Fruit fly (Drosophila melanogaster) whole organism, embryonic: Measurements from ENCODE around the gene mthl1.
A peak's percentile ranks its signal among the peaks of the same experiment; 100 is the strongest.

ENCODE experiments used
- CG12236 ChIP-seq: fragments of 200-800 bp; sonication (Bioruptor generic); optimal IDR thresholded peaks from 2 replicates; lab custom pipeline; 2016; ENCODE audit warnings: missing biosample characterization, missing genetic modification characterization
- CG12299 ChIP-seq: fragments of 200-800 bp; sonication (Bioruptor generic); optimal IDR thresholded peaks from 2 replicates; lab custom pipeline; 2018; ENCODE audit warnings: missing biosample characterization, mild to moderate bottlenecking, missing genetic modification characterization
- CG14014 ChIP-seq: fragments of 200-800 bp; sonication (Bioruptor generic); IDR thresholded peaks from 2 replicates; pipeline ENCODE4 v1.3.6; 2022; ENCODE audit warnings: missing biosample characterization, missing genetic modification characterization
- CG14050 ChIP-seq: fragments of 200-800 bp; sonication (Bioruptor generic); IDR thresholded peaks from 3 replicates; pipeline ENCODE4 v1.3.6; 2022; ENCODE audit warnings: missing biosample characterization, missing genetic modification characterization
- CG1529 ChIP-seq: fragments of 200-800 bp; sonication (Bioruptor generic); optimal IDR thresholded peaks from 3 replicates; lab custom pipeline; 2018; ENCODE audit warnings: missing biosample characterization, missing genetic modification characterization
- CG1602 ChIP-seq: fragments of 200-800 bp; sonication (Bioruptor generic); optimal IDR thresholded peaks from 3 replicates; lab custom pipeline; 2016; ENCODE audit warnings: missing biosample characterization, missing genetic modification characterization
- CG16813 ChIP-seq: fragments of 200-800 bp; sonication (Bioruptor generic); IDR thresholded peaks from 3 replicates; pipeline ENCODE4 v1.3.6; 2022; ENCODE audit warnings: missing biosample characterization, missing genetic modification characterization; ENCODE audit not compliant: partially characterized antibody
- CG18476 ChIP-seq: fragments of 200-800 bp; sonication (Bioruptor generic); optimal IDR thresholded peaks from 2 replicates; lab custom pipeline; 2016; ENCODE audit warnings: missing biosample characterization, mild to moderate bottlenecking, missing genetic modification characterization
- CG18599 ChIP-seq: fragments of 200-800 bp; sonication (Bioruptor generic); optimal IDR thresholded peaks from 3 replicates; lab custom pipeline; 2017; ENCODE audit warnings: missing biosample characterization, missing genetic modification characterization, mild to moderate bottlenecking, moderate library complexity, missing genetic modification reagents
- CG30431 ChIP-seq: fragments of 200-800 bp; sonication (Bioruptor generic); optimal IDR thresholded peaks from 2 replicates; lab custom pipeline; 2017; ENCODE audit warnings: missing biosample characterization, missing genetic modification characterization
- CG33557 ChIP-seq: fragments of 200-800 bp; sonication (Bioruptor generic); optimal IDR thresholded peaks from 2 replicates; lab custom pipeline; 2019; ENCODE audit warnings: missing biosample characterization, mild to moderate bottlenecking, missing genetic modification characterization, moderate library complexity
- CG3995 ChIP-seq: fragments of 200-800 bp; sonication (Bioruptor generic); optimal IDR thresholded peaks from 3 replicates; lab custom pipeline; 2016; ENCODE audit warnings: missing biosample characterization, missing genetic modification characterization
- CG6254 ChIP-seq: fragments of 200-800 bp; sonication (Bioruptor generic); optimal IDR thresholded peaks from 3 replicates; lab custom pipeline; 2017; ENCODE audit warnings: mild to moderate bottlenecking, missing biosample characterization, missing genetic modification reagents, missing genetic modification characterization
- CG6791 ChIP-seq: fragments of 200-800 bp; sonication (Bioruptor generic); IDR thresholded peaks from 3 replicates; pipeline ENCODE4 v1.3.6; 2022; ENCODE audit warnings: missing biosample characterization, missing genetic modification characterization; ENCODE audit not compliant: partially characterized antibody
- CG7839 ChIP-seq: fragments of 200-800 bp; sonication (Bioruptor generic); optimal IDR thresholded peaks from 3 replicates; lab custom pipeline; 2018; ENCODE audit warnings: missing biosample characterization, mild to moderate bottlenecking, missing genetic modification characterization, moderate library complexity
- CG7963 ChIP-seq: fragments of 200-800 bp; sonication (Bioruptor generic); IDR thresholded peaks from 3 replicates; pipeline ENCODE4 v1.3.6; 2022; ENCODE audit warnings: missing biosample characterization, missing genetic modification characterization; ENCODE audit not compliant: partially characterized antibody
- CG8290 ChIP-seq, 3 experiments: fragments of 200-800 bp; sonication (Bioruptor generic); optimal IDR thresholded peaks; 2 replicates each; lab custom pipeline; 2016 to 2019; ENCODE audit warnings: missing biosample characterization in 3 of 3, missing genetic modification characterization in 3 of 3, mild to moderate bottlenecking in 2 of 3, moderate library complexity in 1 of 3
- E2f2 ChIP-seq: fragments of 200-800 bp; sonication (Bioruptor generic); IDR thresholded peaks from 2 replicates; pipeline ENCODE4 v1.3.6; 2022; ENCODE audit warnings: missing biosample characterization, missing genetic modification characterization
- ERR ChIP-seq: fragments of 200-800 bp; sonication (Bioruptor generic); optimal IDR thresholded peaks from 2 replicates; lab custom pipeline; 2016; ENCODE audit warnings: missing biosample characterization, missing genetic modification characterization
- Ets65A ChIP-seq: fragments of 200-800 bp; sonication (Bioruptor generic); peaks from one replicate; lab custom pipeline; 2016; ENCODE audit warnings: missing biosample characterization, missing genetic modification characterization
- Fer1 ChIP-seq: fragments of 200-800 bp; sonication (Bioruptor generic); optimal IDR thresholded peaks from 2 replicates; lab custom pipeline; 2017; ENCODE audit warnings: missing biosample characterization, mild to moderate bottlenecking, missing genetic modification characterization
- Hr3 ChIP-seq: fragments of 200-800 bp; sonication (Bioruptor generic); optimal IDR thresholded peaks from 3 replicates; lab custom pipeline; 2016; ENCODE audit warnings: missing biosample characterization, missing genetic modification characterization
- Hr39 ChIP-seq: fragments of >200 bp; optimal IDR thresholded peaks from 2 replicates; lab custom pipeline; 2017
- Hr51 ChIP-seq, 2 experiments: fragments of 200-800 bp; sonication (Bioruptor generic); optimal IDR thresholded peaks; 2 replicates in 1 of 2; 3 replicates in 1 of 2; lab custom pipeline; 2016 to 2018; ENCODE audit warnings: missing biosample characterization in 2 of 2, missing genetic modification characterization in 2 of 2, mild to moderate bottlenecking in 1 of 2, moderate library complexity in 1 of 2
- Mad ChIP-seq: fragments of 200-800 bp; sonication (Bioruptor generic); optimal IDR thresholded peaks from 2 replicates; lab custom pipeline; 2016; ENCODE audit warnings: missing biosample characterization, missing genetic modification characterization
- Med ChIP-seq: fragments of 200-800 bp; sonication (Bioruptor generic); peaks from one replicate; lab custom pipeline; 2016; ENCODE audit warnings: missing biosample characterization, missing genetic modification characterization, mild to moderate bottlenecking, inconsistent platforms, moderate library complexity
- Myb ChIP-seq: fragments of 200-800 bp; sonication (Bioruptor generic); optimal IDR thresholded peaks from 2 replicates; lab custom pipeline; 2016; ENCODE audit warnings: missing biosample characterization, missing genetic modification characterization
- Oli ChIP-seq: fragments of 200-800 bp; sonication (Bioruptor generic); optimal IDR thresholded peaks from 2 replicates; lab custom pipeline; 2018; ENCODE audit warnings: missing biosample characterization, mild to moderate bottlenecking, missing genetic modification characterization, moderate library complexity
- Sry-δ ChIP-seq: fragments of 200-800 bp; sonication (Bioruptor generic); optimal IDR thresholded peaks from 2 replicates; lab custom pipeline; 2016; ENCODE audit warnings: missing biosample characterization, missing genetic modification characterization
- bcd ChIP-seq: fragments of 200-800 bp; sonication (Bioruptor generic); optimal IDR thresholded peaks from 2 replicates; lab custom pipeline; 2017; ENCODE audit warnings: missing biosample characterization, mild to moderate bottlenecking, missing genetic modification characterization
- chinmo ChIP-seq: fragments of 200-800 bp; sonication (Bioruptor generic); IDR thresholded peaks from 4 replicates; pipeline ENCODE4 v1.3.6; 2022; ENCODE audit warnings: missing biosample characterization, missing genetic modification characterization; ENCODE audit not compliant: partially characterized antibody
- dmrt99B ChIP-seq: fragments of 200-800 bp; sonication (Bioruptor generic); optimal IDR thresholded peaks from 2 replicates; lab custom pipeline; 2018; ENCODE audit warnings: missing biosample characterization, mild to moderate bottlenecking, missing genetic modification characterization, moderate library complexity
- fru ChIP-seq: fragments of >200 bp; optimal IDR thresholded peaks from 2 replicates; lab custom pipeline; 2017
- gcm ChIP-seq: fragments of 200-800 bp; sonication (Bioruptor generic); optimal IDR thresholded peaks from 2 replicates; lab custom pipeline; 2019; ENCODE audit warnings: missing biosample characterization, mild to moderate bottlenecking, missing genetic modification characterization, moderate library complexity
- hbn ChIP-seq: fragments of 200-800 bp; sonication (Bioruptor generic); IDR thresholded peaks from 2 replicates; pipeline ENCODE4 v1.3.6; 2022; ENCODE audit warnings: missing biosample characterization, missing genetic modification characterization; ENCODE audit not compliant: partially characterized antibody
- jumu ChIP-seq: fragments of 200-800 bp; sonication (Bioruptor generic); optimal IDR thresholded peaks from 3 replicates; lab custom pipeline; 2016; ENCODE audit warnings: missing biosample characterization, missing genetic modification characterization
- kni ChIP-seq: fragments of 200-800 bp; sonication (Bioruptor generic); optimal IDR thresholded peaks from 3 replicates; lab custom pipeline; 2017; ENCODE audit warnings: mild to moderate bottlenecking, missing biosample characterization, missing genetic modification reagents, missing genetic modification characterization
- knrl ChIP-seq: fragments of 200-800 bp; sonication (Bioruptor generic); IDR thresholded peaks from 3 replicates; pipeline ENCODE4 v1.3.6; 2022; ENCODE audit warnings: missing biosample characterization, missing genetic modification characterization; ENCODE audit not compliant: partially characterized antibody
- mirr ChIP-seq: fragments of 200-800 bp; sonication (Bioruptor generic); optimal IDR thresholded peaks from 3 replicates; lab custom pipeline; 2018; ENCODE audit warnings: missing biosample characterization, mild to moderate bottlenecking, missing genetic modification characterization
- mld ChIP-seq: fragments of 200-800 bp; sonication (Bioruptor generic); IDR thresholded peaks from 3 replicates; pipeline ENCODE4 v1.3.6; 2022; ENCODE audit warnings: missing biosample characterization, missing genetic modification characterization; ENCODE audit not compliant: partially characterized antibody
- psq ChIP-seq: fragments of 200-800 bp; sonication (Bioruptor generic); optimal IDR thresholded peaks from 2 replicates; lab custom pipeline; 2017; ENCODE audit warnings: missing biosample characterization, missing genetic modification characterization
- ranshi ChIP-seq: fragments of 200-800 bp; sonication (Bioruptor generic); IDR thresholded peaks from 2 replicates; pipeline ENCODE4 v1.3.6; 2022; ENCODE audit warnings: missing biosample characterization, missing genetic modification characterization
- salm ChIP-seq: fragments of 200-800 bp; sonication (Bioruptor generic); optimal IDR thresholded peaks from 2 replicates; lab custom pipeline; 2018; ENCODE audit warnings: missing biosample characterization, mild to moderate bottlenecking, missing genetic modification characterization
- sc ChIP-seq, 3 experiments: fragments of >200 bp in 2 of 3; fragments of 200-800 bp in 1 of 3; sonication (Bioruptor generic) in 1 of 3; optimal IDR thresholded peaks; 2 replicates in 2 of 3; 3 replicates in 1 of 3; lab custom pipeline; 2017; ENCODE audit warnings: mild to moderate bottlenecking in 1 of 3, missing biosample characterization in 1 of 3, missing genetic modification characterization in 1 of 3, missing genetic modification reagents in 1 of 3
- sens ChIP-seq: fragments of 200-800 bp; sonication (Bioruptor generic); peaks from one replicate; lab custom pipeline; 2016; ENCODE audit warnings: missing biosample characterization, missing genetic modification characterization
- stwl ChIP-seq: fragments of 200-800 bp; sonication (Bioruptor generic); optimal IDR thresholded peaks from 3 replicates; lab custom pipeline; 2018; ENCODE audit warnings: missing biosample characterization, mild to moderate bottlenecking, missing genetic modification characterization, moderate library complexity
- trh ChIP-seq: fragments of 200-800 bp; sonication (Bioruptor generic); optimal IDR thresholded peaks from 2 replicates; lab custom pipeline; 2016; ENCODE audit warnings: missing biosample characterization, missing genetic modification characterization
- unpg ChIP-seq: fragments of 200-800 bp; sonication (Bioruptor generic); optimal IDR thresholded peaks from 3 replicates; lab custom pipeline; 2018; ENCODE audit warnings: missing biosample characterization, mild to moderate bottlenecking, missing genetic modification characterization, moderate library complexity

The mthl1 gene

DNA sequence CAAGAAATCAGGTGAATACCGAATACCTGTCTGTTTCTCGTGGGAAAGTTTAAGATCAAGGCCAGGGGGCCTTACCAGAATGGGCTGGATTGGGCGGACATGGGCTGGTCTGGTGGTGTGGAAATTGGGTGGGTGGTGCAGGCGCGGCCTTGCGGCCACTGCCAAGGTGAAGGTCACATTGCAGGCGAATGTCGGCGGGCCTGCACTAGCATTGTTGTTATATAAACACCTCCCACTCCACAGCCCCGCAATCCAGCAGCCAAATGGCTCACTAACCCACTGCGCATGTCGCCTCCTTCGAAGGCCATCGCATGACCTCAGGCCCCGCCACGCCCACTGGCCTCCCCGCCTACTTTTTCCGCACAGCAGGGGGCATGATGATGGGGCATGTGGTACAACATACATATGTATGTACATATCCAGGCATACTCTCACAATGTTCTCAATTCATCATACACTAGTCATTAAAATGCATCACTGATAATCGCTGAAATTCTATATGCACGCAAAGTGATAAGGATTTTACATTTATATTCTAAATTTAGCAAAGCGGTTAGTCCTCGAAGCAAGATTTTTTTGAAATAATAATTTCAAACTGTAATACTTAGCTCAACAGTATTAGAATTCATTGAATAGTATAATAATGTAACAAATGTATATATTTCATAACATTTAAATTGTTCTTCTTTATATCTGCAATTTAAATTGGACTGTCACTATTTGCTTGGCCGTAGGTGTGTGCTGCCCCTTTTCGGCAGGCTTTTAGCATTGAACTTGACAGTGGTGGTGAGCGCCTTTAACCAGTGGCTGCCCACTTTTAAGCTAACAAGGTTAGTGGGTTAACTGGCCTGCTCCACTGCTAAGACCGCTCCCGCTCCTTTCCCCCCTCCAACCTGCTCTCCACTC, 56.1 kb downstream of the mthl1 start (continued):
- TF ChIP-seq sc (optimal IDR thresholded peaks at IDR 0.05; lab: Kevin White, UChicago) (no peak), sc (GFP tag; optimal IDR thresholded peaks at IDR 0.05; lab: Kevin White, UChicago) (no peak), CG16813 (GFP tag; lab: Robert Waterston, UW) (no peak), CG7963 (GFP tag; lab: Robert Waterston, UW) (no peak), CG1602 (GFP tag; lab: Kevin White, UChicago) (no peak), Hr39 (lab: Kevin White, UChicago) (no peak), chinmo (0 out of 4 replicates have a peak, but pooled peaks have one; percentile 51), mld (GFP tag; lab: Robert Waterston, UW) (no peak), gcm (GFP tag; lab: Kevin White, UChicago) (no peak), mirr (GFP tag; lab: Kevin White, UChicago) (no peak), psq (GFP tag; lab: Kevin White, UChicago) (no peak), jumu (GFP tag; lab: Kevin White, UChicago) (no peak), trh (GFP tag; lab: Kevin White, UChicago) (no peak), Mad (GFP tag; lab: Kevin White, UChicago) (no peak), Med (GFP tag; lab: Kevin White, UChicago) (peak; percentile 53), Sry-δ (GFP tag; lab: Kevin White, UChicago) (no peak), Hr51 (GFP tag; optimal IDR thresholded peaks at IDR 0.05; lab: Kevin White, UChicago) (peak in 1 of 2 experiments; percentile 32), CG14050 (GFP tag; lab: Robert Waterston, UW) (no peak), CG6254 (GFP tag; lab: Kevin White, UChicago) (no peak), hbn (GFP tag; lab: Robert Waterston, UW) (no peak), fru (lab: Kevin White, UChicago) (no peak), CG18476 (no peak), CG12236 (GFP tag; lab: Kevin White, UChicago) (no peak), Myb (GFP tag; lab: Kevin White, UChicago) (no peak), CG1529 (GFP tag; lab: Kevin White, UChicago) (no peak), Oli (peak; percentile 0), bcd (GFP tag; lab: Kevin White, UChicago) (peak; percentile 11), CG14014 (GFP tag; lab: Robert Waterston, UW) (no peak), CG8290 (GFP tag; optimal IDR thresholded peaks at IDR 0.05; lab: Kevin White, UChicago) (no peak), CG8290 (tag; optimal IDR thresholded peaks at IDR 0.05; lab: Kevin White, UChicago) (no peak), kni (GFP tag; lab: Kevin White, UChicago) (no peak), stwl (no peak), CG7839 (peak; percentile 3), CG33557 (GFP tag; lab: Kevin White, UChicago) (no peak), knrl (GFP tag; lab: Robert Waterston, UW) (no peak), Fer1 (peak; percentile 21), Ets65A (peak; percentile 62), E2f2 (no peak), CG30431 (no peak), CG3995 (GFP tag; lab: Kevin White, UChicago) (no peak), CG6791 (GFP tag; lab: Robert Waterston, UW) (0 out of 3 replicates have a peak, but pooled peaks have one; percentile 27), ranshi (GFP tag; lab: Robert Waterston, UW) (no peak), salm (tag; lab: Kevin White, UChicago) (no peak), ERR (no peak), dmrt99B (peak; percentile 30), sens (GFP tag; lab: Kevin White, UChicago) (peak; percentile 48), CG18599 (GFP tag; lab: Kevin White, UChicago) (peak; percentile 40), CG12299 (tag; lab: Kevin White, UChicago) (no peak), Hr3 (GFP tag; lab: Kevin White, UChicago) (no peak), unpg (no peak)
